Worm (Caenorhabditis elegans): ENCODE data around the gene srw-63.

DNA sequence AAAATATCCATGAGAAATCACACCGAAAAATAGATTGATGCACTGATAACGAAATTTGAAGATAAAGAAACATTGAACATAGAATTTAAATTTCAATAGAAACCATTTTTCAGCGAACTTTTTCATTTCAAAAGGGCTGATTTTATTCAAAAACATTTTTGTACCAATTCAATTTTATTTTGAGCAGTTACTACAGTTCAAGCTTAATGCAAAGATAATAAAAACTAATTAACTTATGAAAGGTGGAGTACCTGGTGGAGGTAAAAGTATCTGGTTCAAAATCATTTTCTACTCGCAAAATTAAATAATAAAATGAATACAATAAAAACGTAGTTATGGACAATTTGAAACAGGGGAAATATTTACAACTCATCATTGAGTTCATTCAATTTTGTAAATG is 31.7 kb downstream of the srw-63 start, which contains the start of gene tor-2:
- no peak for TF ChIP-seq pha-4 (tag; optimal IDR thresholded peaks at IDR 0.05)
- no peak for TF ChIP-seq sea-2 (GFP tag; IDR thresholded peaks at IDR 0.05)
- no peak for TF ChIP-seq atf-7 (tag; optimal IDR thresholded peaks at IDR 0.05)
- TF ChIP-seq nhr-80 (tag; optimal IDR thresholded peaks at IDR 0.05): no peak
- TF ChIP-seq ama-1 (optimal IDR thresholded peaks at IDR 0.05): no peak
- TF ChIP-seq ama-1 (GFP tag; optimal IDR thresholded peaks at IDR 0.05): no peak
- TF ChIP-seq hrde-1 (tag; optimal IDR thresholded peaks at IDR 0.05; ENCODE audit: borderline replicate concordance): no peak
- TF ChIP-seq attf-3 (GFP tag; conservative IDR thresholded peaks at IDR 0.05): no peak
- TF ChIP-seq T07F8.4 (tag; optimal IDR thresholded peaks at IDR 0.05): no peak
- no peak for TF ChIP-seq snpc-4 (GFP tag; optimal IDR thresholded peaks at IDR 0.05)
- no peak for TF ChIP-seq snpc-4 (tag; optimal IDR thresholded peaks at IDR 0.05)
- no peak for TF ChIP-seq hmg-20 (GFP tag; IDR thresholded peaks at IDR 0.05)
- TF ChIP-seq mes-4 (tag; optimal IDR thresholded peaks at IDR 0.05): no peak
- TF ChIP-seq die-1 (tag; optimal IDR thresholded peaks at IDR 0.05): no peak
- TF ChIP-seq nfya-2 (GFP tag; IDR thresholded peaks at IDR 0.05): no peak
- no peak for TF ChIP-seq gei-17 (GFP tag; optimal IDR thresholded peaks at IDR 0.05)

All from whole organism, young adult.